Worm (Caenorhabditis elegans) whole organism, L4 larva: ENCODE measurements around the gene srx-5.
A peak's percentile ranks its signal among the peaks of the same experiment; 100 is the strongest.

Experiments used
- T20F7.1 ChIP-seq: fragments of 200-800 bp; sonication (Bioruptor generic); optimal IDR thresholded peaks from 2 replicates; lab custom pipeline; 2018; ENCODE audit warnings: mild to moderate bottlenecking, missing genetic modification characterization, missing compliant biosample characterization
- Y105C5A.15 ChIP-seq: fragments of 200-800 bp; sonication (Bioruptor generic); IDR thresholded peaks from 2 replicates; pipeline ENCODE4 v1.3.6; 2022; ENCODE audit warnings: missing genetic modification characterization, missing compliant biosample characterization
- Y75B8A.6 ChIP-seq: fragments of 200-800 bp; sonication (Bioruptor generic); IDR thresholded peaks from 2 replicates; pipeline ENCODE4 v1.3.6; 2022; ENCODE audit warnings: missing genetic modification reagents, missing genetic modification characterization, missing compliant biosample characterization
- ZK337.2 ChIP-seq: fragments of 200-800 bp; sonication (Bioruptor generic); IDR thresholded peaks from 2 replicates; pipeline ENCODE4 v1.3.6; 2022; ENCODE audit warnings: missing genetic modification reagents, missing genetic modification characterization, missing compliant biosample characterization
- aha-1 ChIP-seq: fragments of 150-350 bp; peaks from one replicate; lab custom pipeline; 2014; ENCODE audit warnings: missing biosample characterization, missing genetic modification characterization
- arid-1 ChIP-seq: fragments of 200-800 bp; sonication (Bioruptor generic); conservative IDR thresholded peaks from 2 replicates; pipeline ENCODE4 v1.3.6; 2022; ENCODE audit warnings: missing genetic modification reagents, missing genetic modification characterization, missing compliant biosample characterization
- ceh-20 ChIP-seq: fragments of 200-800 bp; sonication (Bioruptor generic); IDR thresholded peaks from 2 replicates; pipeline ENCODE4 v1.3.6; 2022; ENCODE audit warnings: missing genetic modification reagents, missing genetic modification characterization, missing compliant biosample characterization
- ceh-44 ChIP-seq: fragments of 200-800 bp; sonication (Bioruptor generic); IDR thresholded peaks from 2 replicates; pipeline ENCODE4 v1.3.6; 2022; ENCODE audit warnings: missing genetic modification reagents, missing genetic modification characterization, missing compliant biosample characterization
- ceh-62 ChIP-seq: sonication (generic microtip); optimal IDR thresholded peaks from 2 replicates; lab custom pipeline; 2017; ENCODE audit warnings: missing biosample characterization, missing genetic modification characterization
- ceh-82 ChIP-seq: sonication (generic microtip); optimal IDR thresholded peaks from 2 replicates; lab custom pipeline; 2017; ENCODE audit warnings: missing biosample characterization, missing genetic modification characterization
- ces-1 ChIP-seq: fragments of 150-350 bp; sonication (generic microtip); optimal IDR thresholded peaks from 4 replicates; lab custom pipeline; 2014; ENCODE audit warnings: missing biosample characterization, missing genetic modification reagents, missing genetic modification characterization
- daf-19 ChIP-seq: fragments of 200-800 bp; sonication (Bioruptor generic); conservative IDR thresholded peaks from 2 replicates; pipeline ENCODE4 v1.3.6; 2022; ENCODE audit warnings: missing genetic modification characterization, missing compliant biosample characterization
- dmd-6 ChIP-seq: fragments of 200-800 bp; sonication (Bioruptor generic); IDR thresholded peaks from 2 replicates; pipeline ENCODE4 v1.3.6; 2022; ENCODE audit warnings: missing genetic modification reagents, missing genetic modification characterization, missing compliant biosample characterization
- duxl-1 ChIP-seq: sonication (generic microtip); optimal IDR thresholded peaks from 2 replicates; lab custom pipeline; 2016; ENCODE audit warnings: mild to moderate bottlenecking, missing genetic modification characterization, moderate library complexity, missing compliant biosample characterization; ENCODE audit not compliant: poor library complexity
- egl-27 ChIP-seq: sonication (generic microtip); optimal IDR thresholded peaks from 3 replicates; lab custom pipeline; 2017; ENCODE audit warnings: missing biosample characterization, missing genetic modification reagents, missing genetic modification characterization
- egl-43 ChIP-seq: fragments of 200-800 bp; sonication (Bioruptor generic); IDR thresholded peaks from 2 replicates; pipeline ENCODE4 v1.3.6; 2022; ENCODE audit warnings: missing genetic modification reagents, missing genetic modification characterization, missing compliant biosample characterization
- fos-1 ChIP-seq: fragments of 150-350 bp; optimal IDR thresholded peaks from 2 replicates; lab custom pipeline; 2014; ENCODE audit warnings: missing biosample characterization, missing genetic modification characterization
- hif-1 ChIP-seq, 2 experiments: sonication (generic microtip); optimal IDR thresholded peaks; 2 replicates each; lab custom pipeline; 2016 to 2017; ENCODE audit warnings: missing compliant biosample characterization in 2 of 2, missing genetic modification characterization in 2 of 2, missing genetic modification reagents in 2 of 2, missing genotype in 2 of 2, mild to moderate bottlenecking in 1 of 2
- hlh-30 ChIP-seq: sonication (generic microtip); optimal IDR thresholded peaks from 2 replicates; lab custom pipeline; 2017; ENCODE audit warnings: antibody characterized with exemption, mild to moderate bottlenecking, missing genetic modification characterization, missing compliant biosample characterization; ENCODE audit not compliant: insufficient read depth
- hmg-1.1 ChIP-seq: fragments of 200-800 bp; sonication (Bioruptor generic); IDR thresholded peaks from 2 replicates; pipeline ENCODE4 v1.3.6; 2022; ENCODE audit warnings: missing genetic modification reagents, missing genetic modification characterization, missing compliant biosample characterization
- lim-7 ChIP-seq: fragments of 200-800 bp; sonication (Bioruptor generic); IDR thresholded peaks from 2 replicates; pipeline ENCODE4 v1.3.6; 2022; ENCODE audit warnings: missing genetic modification characterization, missing compliant biosample characterization
- lin-1 ChIP-seq: fragments of 200-800 bp; sonication (Bioruptor generic); IDR thresholded peaks from 2 replicates; pipeline ENCODE4 v1.3.6; 2022; ENCODE audit warnings: missing genetic modification reagents, missing genetic modification characterization, missing compliant biosample characterization
- lin-29 ChIP-seq: fragments of 200-800 bp; sonication (Bioruptor generic); IDR thresholded peaks from 2 replicates; pipeline ENCODE4 v1.3.6; 2022; ENCODE audit warnings: missing genetic modification reagents, missing genetic modification characterization, missing compliant biosample characterization
- lin-39 ChIP-seq: fragments of 150-350 bp; optimal IDR thresholded peaks from 2 replicates; lab custom pipeline; 2014; ENCODE audit warnings: missing biosample characterization, missing genetic modification reagents, missing genetic modification characterization
- madf-9 ChIP-seq: fragments of 200-800 bp; sonication (Bioruptor generic); conservative IDR thresholded peaks from 2 replicates; pipeline ENCODE4 v1.3.6; 2022; ENCODE audit warnings: missing genetic modification reagents, missing genetic modification characterization, missing compliant biosample characterization
- mep-1 ChIP-seq: fragments of 150-350 bp; sonication (generic microtip); optimal IDR thresholded peaks from 3 replicates; lab custom pipeline; 2014; ENCODE audit warnings: missing biosample characterization, missing genetic modification characterization
- mes-2 ChIP-seq: sonication (generic microtip); optimal IDR thresholded peaks from 2 replicates; lab custom pipeline; 2016; ENCODE audit warnings: missing genotype, mild to moderate bottlenecking, missing genetic modification characterization, missing compliant biosample characterization; ENCODE audit not compliant: poor library complexity, severe bottlenecking
- nhr-10 ChIP-seq: fragments of 150-350 bp; optimal IDR thresholded peaks from 2 replicates; lab custom pipeline; 2014; ENCODE audit warnings: missing biosample characterization, missing genetic modification characterization
- nhr-11 ChIP-seq: fragments of 150-350 bp; optimal IDR thresholded peaks from 2 replicates; lab custom pipeline; 2014; ENCODE audit warnings: missing biosample characterization, missing genetic modification characterization
- nhr-28 ChIP-seq: fragments of 150-350 bp; optimal IDR thresholded peaks from 2 replicates; lab custom pipeline; 2014; ENCODE audit warnings: missing biosample characterization, missing genetic modification characterization
- nhr-77 ChIP-seq: fragments of 150-350 bp; optimal IDR thresholded peaks from 2 replicates; lab custom pipeline; 2014; ENCODE audit warnings: missing biosample characterization, missing genetic modification characterization
- pha-4 ChIP-seq, 2 experiments: fragments of 150-350 bp in 1 of 2; fragments of 200-800 bp in 1 of 2; sonication (Bioruptor generic) in 1 of 2; IDR thresholded peaks in 1 of 2; optimal IDR thresholded peaks in 1 of 2; 2 replicates each; pipeline versions ENCODE4 v1.3.6 to Lab custom; 2014 to 2022; ENCODE audit warnings: missing genetic modification characterization in 2 of 2, missing genetic modification reagents in 2 of 2, missing biosample characterization in 1 of 2, missing compliant biosample characterization in 1 of 2
- php-3 ChIP-seq: fragments of 200-800 bp; sonication (Bioruptor generic); IDR thresholded peaks from 2 replicates; pipeline ENCODE4 v1.3.6; 2022; ENCODE audit warnings: missing genetic modification reagents, missing genetic modification characterization, missing compliant biosample characterization
- rbr-2 ChIP-seq: sonication (generic microtip); optimal IDR thresholded peaks from 2 replicates; lab custom pipeline; 2016; ENCODE audit warnings: missing genotype, missing genetic modification characterization, missing compliant biosample characterization
- saeg-2 ChIP-seq: fragments of 200-800 bp; sonication (Bioruptor generic); IDR thresholded peaks from 2 replicates; pipeline ENCODE4 v1.3.6; 2022; ENCODE audit warnings: missing genetic modification reagents, missing genetic modification characterization, missing compliant biosample characterization
- sdz-12 ChIP-seq: fragments of 200-800 bp; sonication (Bioruptor generic); optimal IDR thresholded peaks from 2 replicates; lab custom pipeline; 2018; ENCODE audit warnings: mild to moderate bottlenecking, missing genetic modification characterization, missing compliant biosample characterization
- set-16 ChIP-seq: fragments of 200-800 bp; sonication (Bioruptor generic); IDR thresholded peaks from 2 replicates; pipeline ENCODE4 v1.3.6; 2022; ENCODE audit warnings: missing genetic modification reagents, missing genetic modification characterization, missing compliant biosample characterization
- skn-1 ChIP-seq: fragments of 150-350 bp; optimal IDR thresholded peaks from 2 replicates; lab custom pipeline; 2014; ENCODE audit warnings: missing biosample characterization, missing genetic modification characterization
- snpc-1.2 ChIP-seq: fragments of 200-800 bp; sonication (Bioruptor generic); IDR thresholded peaks from 2 replicates; pipeline ENCODE4 v1.3.6; 2022; ENCODE audit warnings: missing genetic modification reagents, missing genetic modification characterization, missing compliant biosample characterization
- spr-3 ChIP-seq: fragments of 200-800 bp; sonication (Bioruptor generic); optimal IDR thresholded peaks from 2 replicates; lab custom pipeline; 2018; ENCODE audit warnings: mild to moderate bottlenecking, missing genetic modification characterization, missing compliant biosample characterization
- tra-1 ChIP-seq: fragments of 200-800 bp; sonication (Bioruptor generic); IDR thresholded peaks from 2 replicates; pipeline ENCODE4 v1.3.6; 2022; ENCODE audit warnings: missing genetic modification reagents, missing genetic modification characterization, missing compliant biosample characterization
- unc-39 ChIP-seq: sonication (generic microtip); optimal IDR thresholded peaks from 2 replicates; lab custom pipeline; 2017; ENCODE audit warnings: missing biosample characterization, missing genetic modification characterization
- zfp-3 ChIP-seq: fragments of 200-800 bp; sonication (Bioruptor generic); conservative IDR thresholded peaks from 2 replicates; pipeline ENCODE4 v1.3.6; 2022; ENCODE audit warnings: missing genetic modification reagents, missing genetic modification characterization, missing compliant biosample characterization
- zip-11 ChIP-seq: fragments of 200-800 bp; sonication (Bioruptor generic); IDR thresholded peaks from 2 replicates; pipeline ENCODE4 v1.3.6; 2022; ENCODE audit warnings: missing genetic modification characterization, missing compliant biosample characterization
- ztf-11 ChIP-seq: fragments of 150-350 bp; optimal IDR thresholded peaks from 2 replicates; lab custom pipeline; 2014; ENCODE audit warnings: missing biosample characterization, missing genetic modification characterization
- ztf-7 ChIP-seq: fragments of 150-350 bp; optimal IDR thresholded peaks from 2 replicates; lab custom pipeline; 2014; ENCODE audit warnings: missing biosample characterization, missing genetic modification characterization

Gene srx-5

ce11 chrV:727484-728351, 27.8 kb downstream of the srx-5 start, which contains the start of the genes icl-1 and srh-2 (continued):
- TF ChIP-seq pha-4 (GFP tag; IDR thresholded peaks at IDR 0.05; lab: Robert Waterston, UW), result peak; percentile 43; the same call in 1 of the 2 replicates
- TF ChIP-seq pha-4 (tag; optimal IDR thresholded peaks at IDR 0.05; lab: Kevin White, UChicago), result no peak
- no peak for TF ChIP-seq fos-1
- 0 out of 2 replicates have a peak, but pooled peaks have one; percentile 23 for TF ChIP-seq lin-1 (GFP tag; lab: Robert Waterston, UW)
- peak; percentile 55 for TF ChIP-seq mes-2
- peak; percentile 24 for TF ChIP-seq T20F7.1
- TF ChIP-seq duxl-1, result peak; percentile 65
- peak; percentile 42; the same call in 1 of the 2 replicates for TF ChIP-seq hmg-1.1 (GFP tag; lab: Robert Waterston, UW)
- no peak for TF ChIP-seq ces-1
- TF ChIP-seq nhr-77 (tag; lab: Kevin White, UChicago), result peak; percentile 29
- peak; percentile 32; the same call in 1 of the 2 replicates for TF ChIP-seq dmd-6 (GFP tag; lab: Robert Waterston, UW)
- TF ChIP-seq snpc-1.2 (GFP tag; lab: Robert Waterston, UW), result peak; percentile 58; the same call in 1 of the 2 replicates
- TF ChIP-seq skn-1 (tag; lab: Kevin White, UChicago), result no peak
- TF ChIP-seq nhr-10, result peak; percentile 64
- no peak for TF ChIP-seq ceh-62 (tag; lab: Kevin White, UChicago)
- TF ChIP-seq ceh-20 (GFP tag; lab: Robert Waterston, UW), result peak; percentile 9; the same call in 1 of the 2 replicates
- 0 out of 2 replicates have a peak, but pooled peaks have one; percentile 16 for TF ChIP-seq zip-11 (GFP tag; lab: Robert Waterston, UW)
- TF ChIP-seq spr-3 (GFP tag; lab: Kevin White, UChicago), result peak; percentile 48
- peak; percentile 48 for TF ChIP-seq zfp-3
- TF ChIP-seq nhr-11 (tag; lab: Kevin White, UChicago), result peak; percentile 36
- TF ChIP-seq sdz-12 (GFP tag; lab: Kevin White, UChicago), result peak; percentile 84
- TF ChIP-seq hlh-30 (tag; lab: Kevin White, UChicago), result peak; percentile 62
- TF ChIP-seq egl-43 (GFP tag; lab: Robert Waterston, UW), result peak; percentile 73

DNA sequence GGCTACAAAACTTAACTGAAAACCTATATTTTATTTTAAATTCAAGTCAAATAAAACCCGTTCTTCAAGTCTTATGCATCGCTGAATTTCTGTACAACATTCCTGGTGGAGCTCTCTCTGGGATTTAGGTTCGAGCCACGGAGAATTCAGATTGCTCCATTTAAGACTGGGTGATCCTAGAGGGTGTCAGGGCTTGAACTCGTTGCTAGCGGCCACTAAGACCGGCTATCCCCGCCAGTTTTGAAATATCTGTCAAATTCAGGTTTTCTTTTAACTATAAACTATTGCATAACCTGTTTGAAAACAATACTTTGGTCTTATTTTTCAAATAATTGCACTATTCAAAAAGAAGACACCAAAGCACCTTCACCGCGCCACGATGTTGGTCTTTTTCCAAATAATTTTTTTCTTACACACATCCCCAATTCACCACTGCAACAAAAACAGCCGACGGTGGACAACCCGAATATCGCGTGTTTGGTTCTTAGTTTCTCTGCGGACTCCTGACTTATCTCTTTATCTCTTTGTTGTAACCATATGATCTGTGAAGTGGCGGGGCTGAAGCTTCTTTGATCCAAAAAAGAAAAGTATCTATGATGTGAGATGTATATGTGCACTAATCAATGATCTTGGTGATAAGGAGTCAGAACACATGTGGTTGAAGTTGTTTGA, 29.1 kb downstream of the srx-5 start:
- TF ChIP-seq egl-27 (tag; lab: Kevin White, UChicago), result no peak
- TF ChIP-seq aha-1 (tag; lab: Kevin White, UChicago), result peak; percentile 98
- no peak for TF ChIP-seq ceh-44 (GFP tag; lab: Robert Waterston, UW)
- TF ChIP-seq nhr-28, result peak; percentile 68
- no peak for TF ChIP-seq php-3 (GFP tag; lab: Robert Waterston, UW)
- TF ChIP-seq rbr-2 (tag; lab: Kevin White, UChicago), result no peak
- TF ChIP-seq arid-1 (GFP tag; lab: Robert Waterston, UW), result no peak
- TF ChIP-seq lin-39 (tag; lab: Kevin White, UChicago), result no peak
- no peak for TF ChIP-seq unc-39 (tag; lab: Kevin White, UChicago)
- no peak for TF ChIP-seq madf-9 (GFP tag; lab: Robert Waterston, UW)
- TF ChIP-seq lim-7, result no peak
- no peak for TF ChIP-seq saeg-2 (GFP tag; lab: Robert Waterston, UW)
- no peak for TF ChIP-seq tra-1 (GFP tag; lab: Robert Waterston, UW)
- TF ChIP-seq set-16, result no peak
- 0 out of 2 replicates have a peak, but pooled peaks have one; percentile 4 for TF ChIP-seq egl-43 (GFP tag; lab: Robert Waterston, UW)
- TF ChIP-seq daf-19, result no peak
- TF ChIP-seq mep-1 (tag; lab: Kevin White, UChicago), result peak; percentile 61
- 0 out of 2 replicates have a peak, but pooled peaks have one; percentile 26 for TF ChIP-seq hmg-1.1 (GFP tag; lab: Robert Waterston, UW)
- no peak for TF ChIP-seq spr-3 (GFP tag; lab: Kevin White, UChicago)
- 0 out of 2 replicates have a peak, but pooled peaks have one; percentile 28 for TF ChIP-seq Y105C5A.15 (GFP tag; lab: Robert Waterston, UW)
- peak; percentile 23 for TF ChIP-seq T20F7.1
- no peak for TF ChIP-seq ceh-82 (tag; lab: Kevin White, UChicago)
- no peak for TF ChIP-seq hif-1 (tag; optimal IDR thresholded peaks at IDR 0.05; lab: Kevin White, UChicago)
- TF ChIP-seq ztf-7, result no peak
- TF ChIP-seq ztf-11 (tag; lab: Kevin White, UChicago), result no peak
- TF ChIP-seq ZK337.2, result no peak
- no peak for TF ChIP-seq lin-29 (GFP tag; lab: Robert Waterston, UW)
- TF ChIP-seq Y75B8A.6 (GFP tag; lab: Robert Waterston, UW), result 0 out of 2 replicates have a peak, but pooled peaks have one; percentile 10
